Fruit fly (Drosophila melanogaster): ENCODE results near the gene CG11601.
A peak's percentile ranks its signal among the peaks of the same experiment; 100 is the strongest.

Gene CG11601

dm6 chr2L:285596-286023 lies 2.5 kb upstream of the CG11601 start (continued):
- TF ChIP-seq p53 (GFP tag; optimal IDR thresholded peaks at IDR 0.05) (no peak), CG9215 (GFP tag; IDR thresholded peaks at IDR 0.05) (no peak), pita (GFP tag; optimal IDR thresholded peaks at IDR 0.05) (no peak), en (GFP tag; optimal IDR thresholded peaks at IDR 0.05) (no peak), CG7745 (tag; optimal IDR thresholded peaks at IDR 0.05) (no peak), tap (tag; optimal IDR thresholded peaks at IDR 0.05) (peak; percentile 54), Dek (tag; optimal IDR thresholded peaks at IDR 0.05) (peak; percentile 63), CG1024 (GFP tag; IDR thresholded peaks at IDR 0.05) (no peak), Sin3A (optimal IDR thresholded peaks at IDR 0.05) (no peak), CG8944 (GFP tag; optimal IDR thresholded peaks at IDR 0.05) (no peak), ham (GFP tag; IDR thresholded peaks at IDR 0.05) (no peak), lbe (GFP tag; optimal IDR thresholded peaks at IDR 0.05) (no peak), unc-4 (GFP tag; IDR thresholded peaks at IDR 0.05; ENCODE audit: partially characterized antibody) (peak; percentile 43; the same call in 1 of the 2 replicates), YL-1 (GFP tag; optimal IDR thresholded peaks at IDR 0.05) (peak; percentile 63), wor (GFP tag; IDR thresholded peaks at IDR 0.05) (no peak), Ets65A (GFP tag) (no peak), lola (GFP tag; optimal IDR thresholded peaks at IDR 0.05) (peak in 1 of 3 experiments; percentile 36), CG11723 (GFP tag; optimal IDR thresholded peaks at IDR 0.05) (no peak), CG15269 (tag; optimal IDR thresholded peaks at IDR 0.05) (peak; percentile 61), pum (GFP tag; optimal IDR thresholded peaks at IDR 0.05) (peak; percentile 12), hb (GFP tag; IDR thresholded peaks at IDR 0.05; ENCODE audit: partially characterized antibody) (no peak), gem (tag; optimal IDR thresholded peaks at IDR 0.05) (peak; percentile 72), Med (GFP tag) (peak; percentile 94), CG6654 (GFP tag; optimal IDR thresholded peaks at IDR 0.05) (no peak), Sox100B (GFP tag; optimal IDR thresholded peaks at IDR 0.05) (peak; percentile 30), dm (GFP tag; optimal IDR thresholded peaks at IDR 0.05) (peak; percentile 8), CG13123 (GFP tag; optimal IDR thresholded peaks at IDR 0.05) (no peak), Adf1 (GFP tag; IDR thresholded peaks at IDR 0.05) (no peak; the same call in 1 of the 2 replicates), Dip3 (GFP tag; optimal IDR thresholded peaks at IDR 0.05) (peak; percentile 54), CG8281 (tag; optimal IDR thresholded peaks at IDR 0.05) (no peak), CG10979 (tag; optimal IDR thresholded peaks at IDR 0.05) (peak; percentile 33), Elba2 (GFP tag; optimal IDR thresholded peaks at IDR 0.05) (no peak), CG17829 (tag; optimal IDR thresholded peaks at IDR 0.05) (peak; percentile 63), Max (GFP tag; optimal IDR thresholded peaks at IDR 0.05) (peak; percentile 0), CG4282 (GFP tag; optimal IDR thresholded peaks at IDR 0.05) (no peak), pnt (GFP tag; optimal IDR thresholded peaks at IDR 0.05) (peak; percentile 1), Mes4 (GFP tag; optimal IDR thresholded peaks at IDR 0.05) (no peak), Sry-β (GFP tag; optimal IDR thresholded peaks at IDR 0.05) (peak; percentile 6), NC2α (GFP tag; optimal IDR thresholded peaks at IDR 0.05) (peak; percentile 5), Fer1 (GFP tag; optimal IDR thresholded peaks at IDR 0.05) (peak; percentile 69), CG9727 (GFP tag; optimal IDR thresholded peaks at IDR 0.05) (peak; percentile 53), unpg (GFP tag; optimal IDR thresholded peaks at IDR 0.05) (peak; percentile 58), CG32772 (GFP tag; IDR thresholded peaks at IDR 0.05) (no peak), twi (tag; optimal IDR thresholded peaks at IDR 0.05) (no peak), Hmr (GFP tag; optimal IDR thresholded peaks at IDR 0.05) (peak; percentile 72), Lpt (GFP tag; optimal IDR thresholded peaks at IDR 0.05) (no peak), bcd (GFP tag; optimal IDR thresholded peaks at IDR 0.05) (peak; percentile 5), CG31224 (GFP tag; IDR thresholded peaks at IDR 0.05) (no peak), CG17186 (GFP tag; optimal IDR thresholded peaks at IDR 0.05) (peak; percentile 17), CG10565 (GFP tag; optimal IDR thresholded peaks at IDR 0.05) (no peak), CG15696 (tag; optimal IDR thresholded peaks at IDR 0.05) (peak; percentile 7), Nf-YC (tag; optimal IDR thresholded peaks at IDR 0.05) (peak; percentile 53)

Measured in whole organism, embryonic.